Worm (Caenorhabditis elegans) whole organism, midembryonic: ENCODE results near the gene F58F12.1.

Experiments
- T22C8.4 ChIP-seq: fragments of 200-800 bp; sonication (Bioruptor generic); IDR thresholded peaks from 2 replicates; pipeline ENCODE4 v1.3.6; 2022; ENCODE audit warnings: missing genetic modification characterization, missing compliant biosample characterization
- cog-1 ChIP-seq: sonication (generic microtip); optimal IDR thresholded peaks from 2 replicates; lab custom pipeline; 2016; ENCODE audit warnings: missing genetic modification characterization, missing compliant biosample characterization
- flt-1 ChIP-seq: fragments of 200-800 bp; sonication (Bioruptor generic); IDR thresholded peaks from 2 replicates; pipeline ENCODE4 v1.3.6; 2022; ENCODE audit warnings: missing genetic modification characterization, missing compliant biosample characterization
- klf-2 ChIP-seq: fragments of 200-800 bp; sonication (Bioruptor generic); conservative IDR thresholded peaks from 2 replicates; pipeline ENCODE4 v1.3.6; 2022; ENCODE audit warnings: missing genetic modification reagents, missing genetic modification characterization, missing compliant biosample characterization
- med-1 ChIP-seq: sonication (generic microtip); optimal IDR thresholded peaks from 2 replicates; lab custom pipeline; 2017; ENCODE audit warnings: missing genetic modification characterization, mild to moderate bottlenecking, missing compliant biosample characterization, antibody characterized with exemption, missing genetic modification reagents; ENCODE audit not compliant: insufficient read depth
- ref-1 ChIP-seq: fragments of 200-800 bp; sonication (Bioruptor generic); conservative IDR thresholded peaks from 2 replicates; pipeline ENCODE4 v1.3.6; 2022; ENCODE audit warnings: missing genetic modification reagents, missing genetic modification characterization, missing compliant biosample characterization
- tab-1 ChIP-seq: fragments of 200-800 bp; sonication (Bioruptor generic); IDR thresholded peaks from 2 replicates; pipeline ENCODE4 v1.3.6; 2022; ENCODE audit warnings: missing genetic modification characterization, missing compliant biosample characterization
- ztf-23 ChIP-seq: fragments of 200-800 bp; sonication (Bioruptor generic); IDR thresholded peaks from 2 replicates; pipeline ENCODE4 v1.3.6; 2022; ENCODE audit warnings: missing genetic modification reagents, missing genetic modification characterization, missing compliant biosample characterization
- ztf-29 ChIP-seq: fragments of 200-800 bp; sonication (Bioruptor generic); IDR thresholded peaks from 2 replicates; pipeline ENCODE4 v1.3.6; 2022; ENCODE audit warnings: missing genetic modification reagents, missing genetic modification characterization, missing compliant biosample characterization

ce11 chrII:6409098-6409497 is 25.7 kb downstream of the F58F12.1 start:
- TF ChIP-seq klf-2 (no peak), tab-1 (no peak), ztf-29 (0 out of 2 replicates have a peak, but pooled peaks have one; percentile 47), flt-1 (no peak), med-1 (GFP tag; lab: Kevin White, UChicago) (no peak), T22C8.4 (GFP tag; lab: Robert Waterston, UW) (no peak), ztf-23 (GFP tag; lab: Robert Waterston, UW) (peak; percentile 33; the same call in 1 of the 2 replicates), cog-1 (no peak), ref-1 (GFP tag; lab: Robert Waterston, UW) (no peak)
